Worm (Caenorhabditis elegans) whole organism, mixed stage, embryonic: ENCODE data around the gene sri-4.
A peak's percentile ranks its signal among the peaks of the same experiment; 100 is the strongest.

Experiments
- M03D4.4 ChIP-seq: sonication (generic microtip); optimal IDR thresholded peaks from 2 replicates; lab custom pipeline; 2017; ENCODE audit warnings: mild to moderate bottlenecking, missing genetic modification characterization, missing compliant biosample characterization
- bed-3 ChIP-seq: fragments of 200-800 bp; sonication (Bioruptor generic); optimal IDR thresholded peaks from 3 replicates; lab custom pipeline; 2018; ENCODE audit warnings: mild to moderate bottlenecking, missing genetic modification characterization, moderate library complexity, missing compliant biosample characterization
- blmp-1 ChIP-seq: fragments of 150-350 bp; optimal IDR thresholded peaks from 2 replicates; lab custom pipeline; 2014; ENCODE audit warnings: missing biosample characterization, missing genetic modification characterization
- ceh-39 ChIP-seq: fragments of 150-350 bp; optimal IDR thresholded peaks from 2 replicates; lab custom pipeline; 2014; ENCODE audit warnings: missing biosample characterization, missing genetic modification characterization
- ceh-43 ChIP-seq: fragments of 200-800 bp; sonication (Bioruptor generic); optimal IDR thresholded peaks from 2 replicates; lab custom pipeline; 2018; ENCODE audit warnings: mild to moderate bottlenecking, missing genetic modification characterization, moderate library complexity, missing compliant biosample characterization
- ces-1 ChIP-seq: fragments of 150-350 bp; optimal IDR thresholded peaks from 2 replicates; lab custom pipeline; 2014; ENCODE audit warnings: missing biosample characterization, missing genetic modification reagents, missing genetic modification characterization
- cnd-1 ChIP-seq: fragments of 200-800 bp; sonication (Bioruptor generic); optimal IDR thresholded peaks from 2 replicates; lab custom pipeline; 2018; ENCODE audit warnings: mild to moderate bottlenecking, missing genetic modification characterization, missing compliant biosample characterization
- elt-3 ChIP-seq: fragments of 150-350 bp; optimal IDR thresholded peaks from 2 replicates; lab custom pipeline; 2014; ENCODE audit warnings: missing biosample characterization, missing genetic modification characterization
- flh-1 ChIP-seq: fragments of 200-800 bp; sonication (Bioruptor generic); optimal IDR thresholded peaks from 2 replicates; lab custom pipeline; 2018; ENCODE audit warnings: mild to moderate bottlenecking, missing genetic modification characterization, moderate library complexity, missing compliant biosample characterization
- ham-2 ChIP-seq: fragments of 200-800 bp; sonication (Bioruptor generic); optimal IDR thresholded peaks from 2 replicates; lab custom pipeline; 2018; ENCODE audit warnings: mild to moderate bottlenecking, missing genetic modification characterization, missing compliant biosample characterization
- hlh-1 ChIP-seq: fragments of 150-350 bp; optimal IDR thresholded peaks from 2 replicates; lab custom pipeline; 2014; ENCODE audit warnings: missing biosample characterization, missing genetic modification reagents, missing genetic modification characterization
- lin-13 ChIP-seq: fragments of 150-350 bp; optimal IDR thresholded peaks from 2 replicates; lab custom pipeline; 2014; ENCODE audit warnings: missing biosample characterization, missing genetic modification characterization
- lin-32 ChIP-seq: fragments of 200-800 bp; sonication (Bioruptor generic); optimal IDR thresholded peaks from 2 replicates; lab custom pipeline; 2018; ENCODE audit warnings: mild to moderate bottlenecking, missing genetic modification characterization, missing compliant biosample characterization
- lsy-2 ChIP-seq: fragments of 150-350 bp; optimal IDR thresholded peaks from 2 replicates; lab custom pipeline; 2014; ENCODE audit warnings: missing biosample characterization, missing genetic modification characterization
- mab-5 ChIP-seq: fragments of 150-350 bp; optimal IDR thresholded peaks from 2 replicates; lab custom pipeline; 2014; ENCODE audit warnings: missing biosample characterization, missing genetic modification characterization
- mls-2 ChIP-seq: sonication (generic microtip); optimal IDR thresholded peaks from 2 replicates; lab custom pipeline; 2016; ENCODE audit warnings: mild to moderate bottlenecking, missing genetic modification characterization, moderate library complexity, missing compliant biosample characterization
- nhr-12 ChIP-seq: fragments of 150-350 bp; optimal IDR thresholded peaks from 2 replicates; lab custom pipeline; 2014; ENCODE audit warnings: missing biosample characterization, missing genetic modification characterization
- nhr-2 ChIP-seq: fragments of 150-350 bp; optimal IDR thresholded peaks from 2 replicates; lab custom pipeline; 2014; ENCODE audit warnings: missing biosample characterization, missing genetic modification characterization
- nhr-237 ChIP-seq: fragments of 150-350 bp; optimal IDR thresholded peaks from 2 replicates; lab custom pipeline; 2014; ENCODE audit warnings: missing biosample characterization, missing genetic modification characterization
- nhr-28 ChIP-seq: fragments of 150-350 bp; optimal IDR thresholded peaks from 2 replicates; lab custom pipeline; 2014; ENCODE audit warnings: missing biosample characterization, missing genetic modification characterization
- nhr-76 ChIP-seq: sonication (generic microtip); optimal IDR thresholded peaks from 2 replicates; lab custom pipeline; 2017; ENCODE audit warnings: missing biosample characterization, missing genetic modification characterization
- pha-4 ChIP-seq: fragments of 150-350 bp; optimal IDR thresholded peaks from 2 replicates; lab custom pipeline; 2018; ENCODE audit warnings: missing biosample characterization, missing genetic modification reagents, missing genetic modification characterization
- snpc-4 ChIP-seq: fragments of 150-350 bp; optimal IDR thresholded peaks from 2 replicates; lab custom pipeline; 2014; ENCODE audit warnings: missing biosample characterization, missing genetic modification characterization
- sptf-1 ChIP-seq: sonication (generic microtip); optimal IDR thresholded peaks from 2 replicates; lab custom pipeline; 2017; ENCODE audit warnings: mild to moderate bottlenecking, missing genetic modification characterization, moderate library complexity, missing compliant biosample characterization
- tbx-8 ChIP-seq: fragments of 200-800 bp; sonication (Bioruptor generic); optimal IDR thresholded peaks from 2 replicates; lab custom pipeline; 2018; ENCODE audit warnings: mild to moderate bottlenecking, missing genetic modification characterization, moderate library complexity, missing compliant biosample characterization
- unc-120 ChIP-seq: sonication (generic microtip); optimal IDR thresholded peaks from 2 replicates; lab custom pipeline; 2017; ENCODE audit warnings: missing genetic modification characterization, missing compliant biosample characterization; ENCODE audit not compliant: poor library complexity, severe bottlenecking
- unc-39 ChIP-seq: fragments of 150-350 bp; optimal IDR thresholded peaks from 2 replicates; lab custom pipeline; 2014; ENCODE audit warnings: missing biosample characterization, missing genetic modification characterization
- zip-8 ChIP-seq: fragments of 150-350 bp; optimal IDR thresholded peaks from 2 replicates; lab custom pipeline; 2014; ENCODE audit warnings: missing biosample characterization, missing genetic modification characterization
- ztf-11 ChIP-seq: fragments of 150-350 bp; optimal IDR thresholded peaks from 2 replicates; lab custom pipeline; 2014; ENCODE audit warnings: missing biosample characterization, missing genetic modification characterization

The sri-4 gene

ce11 chrV:741820-742219, 6.3 kb upstream of the sri-4 start, which contains the start of gene C05E4.7:
C05E4.7 (plus strand) TSS chrV:742120.
- no peak for TF ChIP-seq elt-3 (tag; lab: Kevin White, UChicago)
- TF ChIP-seq lsy-2 (tag; lab: Kevin White, UChicago), result no peak
- TF ChIP-seq ces-1 (GFP tag; lab: Kevin White, UChicago), result no peak
- TF ChIP-seq ceh-39 (tag; lab: Kevin White, UChicago), result no peak
- TF ChIP-seq M03D4.4 (tag; lab: Kevin White, UChicago), result no peak
- no peak for TF ChIP-seq bed-3 (GFP tag; lab: Kevin White, UChicago)
- no peak for TF ChIP-seq nhr-12 (tag; lab: Kevin White, UChicago)
- no peak for TF ChIP-seq ztf-11 (tag; lab: Kevin White, UChicago)
- no peak for TF ChIP-seq mls-2 (tag; lab: Kevin White, UChicago)
- TF ChIP-seq nhr-237 (tag; lab: Kevin White, UChicago), result no peak
- TF ChIP-seq cnd-1, result no peak
- TF ChIP-seq lin-13 (tag; lab: Kevin White, UChicago), result no peak
- TF ChIP-seq nhr-2 (tag; lab: Kevin White, UChicago), result no peak
- TF ChIP-seq lin-32 (GFP tag; lab: Kevin White, UChicago), result no peak
- no peak for TF ChIP-seq blmp-1 (tag; lab: Kevin White, UChicago)
- TF ChIP-seq pha-4 (tag; lab: Kevin White, UChicago), result no peak
- no peak for TF ChIP-seq flh-1
- TF ChIP-seq ham-2 (GFP tag; lab: Kevin White, UChicago), result no peak

- TF ChIP-seq hlh-1 (tag; lab: Kevin White, UChicago), result no peak
- TF ChIP-seq flh-1, result no peak
- TF ChIP-seq lsy-2 (tag; lab: Kevin White, UChicago), result no peak
- TF ChIP-seq lin-13 (tag; lab: Kevin White, UChicago), result no peak
- no peak for TF ChIP-seq lin-32 (GFP tag; lab: Kevin White, UChicago)
- no peak for TF ChIP-seq ceh-39 (tag; lab: Kevin White, UChicago)
- TF ChIP-seq ztf-11 (tag; lab: Kevin White, UChicago), result no peak
- no peak for TF ChIP-seq mab-5 (tag; lab: Kevin White, UChicago)
- TF ChIP-seq unc-39, result no peak
- no peak for TF ChIP-seq nhr-28 (tag; lab: Kevin White, UChicago)
- no peak for TF ChIP-seq nhr-76
- TF ChIP-seq sptf-1 (tag; lab: Kevin White, UChicago), result no peak
- no peak for TF ChIP-seq mls-2 (tag; lab: Kevin White, UChicago)
- TF ChIP-seq snpc-4 (tag; lab: Kevin White, UChicago), result no peak
- no peak for TF ChIP-seq M03D4.4 (tag; lab: Kevin White, UChicago)
- TF ChIP-seq unc-120 (tag; lab: Kevin White, UChicago), result no peak
- TF ChIP-seq pha-4 (tag; lab: Kevin White, UChicago), result no peak
- no peak for TF ChIP-seq ceh-43 (GFP tag; lab: Kevin White, UChicago)
- TF ChIP-seq nhr-2 (tag; lab: Kevin White, UChicago), result no peak
- no peak for TF ChIP-seq nhr-12 (tag; lab: Kevin White, UChicago)
Measured at ce11 chrV:743348-743747, 4.8 kb upstream of the sri-4 start, which contains the start of gene str-134. str-134 (plus strand) TSS chrV:743648.

ce11 chrV:752679-753333, 4.7 kb downstream of the sri-4 start, which contains the start of the genes str-262 and srp-1:
str-262 (minus strand) TSS chrV:752779.
srp-1 (plus strand) TSS chrV:753283.
- no peak for TF ChIP-seq bed-3 (GFP tag; lab: Kevin White, UChicago)
- TF ChIP-seq pha-4 (tag; lab: Kevin White, UChicago), result no peak
- TF ChIP-seq hlh-1 (tag; lab: Kevin White, UChicago), result peak; percentile 71

- no peak for TF ChIP-seq ztf-11 (tag; lab: Kevin White, UChicago)
- TF ChIP-seq blmp-1 (tag; lab: Kevin White, UChicago), result no peak
- no peak for TF ChIP-seq zip-8
- TF ChIP-seq tbx-8 (GFP tag; lab: Kevin White, UChicago), result no peak
- TF ChIP-seq mab-5 (tag; lab: Kevin White, UChicago), result no peak
- TF ChIP-seq nhr-76, result no peak
- TF ChIP-seq hlh-1 (tag; lab: Kevin White, UChicago), result no peak
- no peak for TF ChIP-seq elt-3 (tag; lab: Kevin White, UChicago)
- TF ChIP-seq nhr-28 (tag; lab: Kevin White, UChicago), result no peak
- no peak for TF ChIP-seq flh-1
- TF ChIP-seq lin-13 (tag; lab: Kevin White, UChicago), result no peak
- no peak for TF ChIP-seq ces-1 (GFP tag; lab: Kevin White, UChicago)
- no peak for TF ChIP-seq nhr-2 (tag; lab: Kevin White, UChicago)
- TF ChIP-seq, all 35 proteins: peak for 0
Measured at ce11 chrV:756169-756568, 8.0 kb downstream of the sri-4 start, which contains the start of gene str-20. str-20 (plus strand) TSS chrV:756469.
